Fruit fly (Drosophila melanogaster): ENCODE measurements around the gene btd.

Gene btd

DNA sequence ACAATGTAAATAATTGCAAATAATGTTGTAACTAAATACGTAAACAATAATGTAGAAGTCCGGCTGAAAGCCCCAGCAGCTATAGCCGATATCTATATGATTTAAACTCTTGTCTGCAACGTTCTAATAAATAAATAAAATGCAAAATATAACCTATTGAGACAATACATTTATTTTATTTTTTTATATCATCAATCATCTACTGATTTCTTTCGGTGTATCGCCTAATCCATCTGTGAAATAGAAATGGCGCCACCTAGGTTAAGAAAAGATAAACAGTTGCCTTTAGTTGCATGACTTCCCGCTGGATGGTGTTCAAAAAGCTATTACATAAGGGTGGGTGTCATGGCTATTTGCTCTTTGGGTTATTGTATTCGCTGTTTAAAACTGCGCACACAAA lies 6.4 kb upstream of the btd start:
- peak; percentile 40 for TF ChIP-seq Dref (GFP tag; IDR thresholded peaks at IDR 0.05)
- peak; percentile 38 for TF ChIP-seq CG9797 (GFP tag; optimal IDR thresholded peaks at IDR 0.05)
- TF ChIP-seq kay (GFP tag; optimal IDR thresholded peaks at IDR 0.05), result peak; percentile 81
- TF ChIP-seq Ptx1 (GFP tag; IDR thresholded peaks at IDR 0.05), result peak; percentile 92
- no peak for TF ChIP-seq dan (GFP tag; IDR thresholded peaks at IDR 0.05)
- TF ChIP-seq cad (GFP tag; optimal IDR thresholded peaks at IDR 0.05), result no peak
- TF ChIP-seq fd64A (GFP tag; optimal IDR thresholded peaks at IDR 0.05), result peak; percentile 88
- TF ChIP-seq vnd (GFP tag; IDR thresholded peaks at IDR 0.05; ENCODE audit: partially characterized antibody), result no peak
- TF ChIP-seq CG1832 (GFP tag; optimal IDR thresholded peaks at IDR 0.05), result no peak
- TF ChIP-seq CG33557 (GFP tag; optimal IDR thresholded peaks at IDR 0.05), result peak; percentile 93
- peak; percentile 24 for TF ChIP-seq en (GFP tag; optimal IDR thresholded peaks at IDR 0.05)
- TF ChIP-seq cato (GFP tag; optimal IDR thresholded peaks at IDR 0.05; ENCODE audit: borderline replicate concordance), result peak; percentile 69
- TF ChIP-seq crol (GFP tag; IDR thresholded peaks at IDR 0.05), result no peak; the same call in 1 of the 2 replicates
- TF ChIP-seq CG9215 (GFP tag; IDR thresholded peaks at IDR 0.05), result peak; percentile 86
- peak; percentile 92 for TF ChIP-seq B-H1 (GFP tag; IDR thresholded peaks at IDR 0.05)
- no peak for TF ChIP-seq cg (GFP tag; optimal IDR thresholded peaks at IDR 0.05)
- TF ChIP-seq row (GFP tag; IDR thresholded peaks at IDR 0.05), result peak; percentile 84
- peak; percentile 96 for TF ChIP-seq dmrt99B (tag; optimal IDR thresholded peaks at IDR 0.05)
- peak; percentile 94 for TF ChIP-seq ac (GFP tag; optimal IDR thresholded peaks at IDR 0.05)
- TF ChIP-seq CG11247 (GFP tag; IDR thresholded peaks at IDR 0.05), result peak; percentile 95
- TF ChIP-seq CG8944 (GFP tag; optimal IDR thresholded peaks at IDR 0.05), result peak; percentile 36
- TF ChIP-seq CG12744 (GFP tag; optimal IDR thresholded peaks at IDR 0.05), result peak; percentile 83
- peak; percentile 82 for TF ChIP-seq CG12942 (GFP tag; optimal IDR thresholded peaks at IDR 0.05)
- peak; percentile 18 for TF ChIP-seq CG15073 (GFP tag; optimal IDR thresholded peaks at IDR 0.05)
- peak; percentile 96 for TF ChIP-seq chm (GFP tag; IDR thresholded peaks at IDR 0.05)
- no peak for TF ChIP-seq zen2 (GFP tag; IDR thresholded peaks at IDR 0.05; ENCODE audit: partially characterized antibody)
- peak; percentile 85 for TF ChIP-seq CG8765 (GFP tag; IDR thresholded peaks at IDR 0.05)
- no peak for TF ChIP-seq hb (GFP tag; IDR thresholded peaks at IDR 0.05; ENCODE audit: partially characterized antibody)
- TF ChIP-seq Trl (optimal IDR thresholded peaks at IDR 0.05), result no peak
- peak; percentile 79 for TF ChIP-seq Trl (GFP tag; optimal IDR thresholded peaks at IDR 0.05)
- TF ChIP-seq CoRest (tag; optimal IDR thresholded peaks at IDR 0.05), result peak; percentile 96
- no peak for TF ChIP-seq inv (GFP tag; IDR thresholded peaks at IDR 0.05; ENCODE audit: partially characterized antibody)
- TF ChIP-seq CG8290 (GFP tag; optimal IDR thresholded peaks at IDR 0.05), result peak; percentile 66
- TF ChIP-seq CG8290 (tag; optimal IDR thresholded peaks at IDR 0.05), result peak; percentile 90 to 92
- TF ChIP-seq CG18764 (GFP tag; optimal IDR thresholded peaks at IDR 0.05), result peak; percentile 83
- peak; percentile 97 for TF ChIP-seq Atf6 (GFP tag; IDR thresholded peaks at IDR 0.05)
- peak; percentile 34 for TF ChIP-seq CG3163 (GFP tag; optimal IDR thresholded peaks at IDR 0.05)
- TF ChIP-seq Usf (GFP tag; optimal IDR thresholded peaks at IDR 0.05), result peak; percentile 83
- TF ChIP-seq gsb-n (tag; optimal IDR thresholded peaks at IDR 0.05), result peak; percentile 95
- peak; percentile 94 for TF ChIP-seq dmrt11E (tag; optimal IDR thresholded peaks at IDR 0.05)
- TF ChIP-seq stc (GFP tag; IDR thresholded peaks at IDR 0.05), result peak; percentile 96
- peak; percentile 93 for TF ChIP-seq CG11723 (GFP tag; optimal IDR thresholded peaks at IDR 0.05)
- no peak for TF ChIP-seq D (optimal IDR thresholded peaks at IDR 0.05)
- TF ChIP-seq D (GFP tag; optimal IDR thresholded peaks at IDR 0.05), result peak; percentile 93
- peak; percentile 96 for TF ChIP-seq CG10979 (tag; optimal IDR thresholded peaks at IDR 0.05)
- TF ChIP-seq CG10959 (GFP tag; IDR thresholded peaks at IDR 0.05), result peak; percentile 78
- 0 out of 2 replicates have a peak, but pooled peaks have one; percentile 34 for TF ChIP-seq tna (GFP tag; IDR thresholded peaks at IDR 0.05; ENCODE audit: partially characterized antibody)
- TF ChIP-seq mld (GFP tag; IDR thresholded peaks at IDR 0.05; ENCODE audit: partially characterized antibody), result no peak
- peak; percentile 40 for TF ChIP-seq Hmx (GFP tag; optimal IDR thresholded peaks at IDR 0.05)
- peak; percentile 77 to 88 for TF ChIP-seq dpn (GFP tag; optimal IDR thresholded peaks at IDR 0.05)
- peak; percentile 77 for TF ChIP-seq Hey (tag; optimal IDR thresholded peaks at IDR 0.05)
- TF ChIP-seq Dbx (GFP tag; IDR thresholded peaks at IDR 0.05), result peak; percentile 95
- no peak for TF ChIP-seq CG8478 (optimal IDR thresholded peaks at IDR 0.05)
